Fruit fly (Drosophila melanogaster) whole organism, embryonic: ENCODE results near the gene CG45065.
A peak's percentile ranks its signal among the peaks of the same experiment; 100 is the strongest.

Source experiments
- BtbVII ChIP-seq: fragments of 200-800 bp; sonication (Bioruptor generic); optimal IDR thresholded peaks from 3 replicates; lab custom pipeline; 2017; ENCODE audit warnings: missing biosample characterization, mild to moderate bottlenecking, missing genetic modification characterization
- CG10209 ChIP-seq: fragments of 200-800 bp; sonication (Bioruptor generic); optimal IDR thresholded peaks from 3 replicates; lab custom pipeline; 2017; ENCODE audit warnings: missing biosample characterization, mild to moderate bottlenecking, missing genetic modification characterization, missing genetic modification reagents
- CG1024 ChIP-seq: fragments of 200-800 bp; sonication (Bioruptor generic); IDR thresholded peaks from 2 replicates; pipeline ENCODE4 v1.3.6; 2022; ENCODE audit warnings: missing biosample characterization, missing genetic modification characterization
- CG10979 ChIP-seq: fragments of 200-800 bp; sonication (Bioruptor generic); optimal IDR thresholded peaks from 2 replicates; lab custom pipeline; 2018; ENCODE audit warnings: missing biosample characterization, mild to moderate bottlenecking, missing genetic modification characterization, moderate library complexity
- CG11085 ChIP-seq: fragments of 200-800 bp; sonication (Bioruptor generic); IDR thresholded peaks from 2 replicates; pipeline ENCODE4 v1.3.6; 2022; ENCODE audit warnings: missing biosample characterization, missing genetic modification characterization
- CG11695 ChIP-seq: fragments of 200-800 bp; sonication (Bioruptor generic); IDR thresholded peaks from 3 replicates; pipeline ENCODE4 v1.3.6; 2022; ENCODE audit warnings: missing biosample characterization, missing genetic modification characterization
- CG12219 ChIP-seq: fragments of 200-800 bp; sonication (Bioruptor generic); optimal IDR thresholded peaks from 3 replicates; lab custom pipeline; 2018; ENCODE audit warnings: missing biosample characterization, mild to moderate bottlenecking, missing genetic modification characterization
- CG14050 ChIP-seq: fragments of 200-800 bp; sonication (Bioruptor generic); IDR thresholded peaks from 3 replicates; pipeline ENCODE4 v1.3.6; 2022; ENCODE audit warnings: missing biosample characterization, missing genetic modification characterization
- CG14965 ChIP-seq: fragments of 200-800 bp; sonication (Bioruptor generic); optimal IDR thresholded peaks from 2 replicates; lab custom pipeline; 2016; ENCODE audit warnings: missing biosample characterization, missing genetic modification characterization, borderline replicate concordance
- CG15073 ChIP-seq: fragments of 200-800 bp; sonication (Bioruptor generic); optimal IDR thresholded peaks from 2 replicates; lab custom pipeline; 2016; ENCODE audit warnings: missing biosample characterization, missing genetic modification characterization
- CG15269 ChIP-seq: fragments of 200-800 bp; sonication (Bioruptor generic); optimal IDR thresholded peaks from 2 replicates; lab custom pipeline; 2018; ENCODE audit warnings: missing biosample characterization, mild to moderate bottlenecking, missing genetic modification characterization, moderate library complexity
- CG17361 ChIP-seq: fragments of 200-800 bp; sonication (Bioruptor generic); IDR thresholded peaks from 3 replicates; pipeline ENCODE4 v1.3.6; 2022; ENCODE audit warnings: missing biosample characterization, missing genetic modification characterization
- CG18599 ChIP-seq: fragments of 200-800 bp; sonication (Bioruptor generic); optimal IDR thresholded peaks from 3 replicates; lab custom pipeline; 2017; ENCODE audit warnings: missing biosample characterization, missing genetic modification characterization, mild to moderate bottlenecking, moderate library complexity, missing genetic modification reagents
- CG18764 ChIP-seq: fragments of 200-800 bp; sonication (Bioruptor generic); optimal IDR thresholded peaks from 3 replicates; lab custom pipeline; 2016; ENCODE audit warnings: missing biosample characterization, missing genetic modification characterization
- CG4730 ChIP-seq: fragments of 200-800 bp; sonication (Bioruptor generic); IDR thresholded peaks from 2 replicates; pipeline ENCODE4 v1.3.6; 2022; ENCODE audit warnings: missing biosample characterization, missing genetic modification characterization
- CG5953 ChIP-seq: fragments of 200-800 bp; sonication (Bioruptor generic); IDR thresholded peaks from 2 replicates; pipeline ENCODE4 v1.3.6; 2022; ENCODE audit warnings: missing biosample characterization, missing genetic modification characterization
- CG6683 ChIP-seq: fragments of 200-800 bp; sonication (Bioruptor generic); optimal IDR thresholded peaks from 2 replicates; lab custom pipeline; 2017; ENCODE audit warnings: missing biosample characterization, mild to moderate bottlenecking, missing genetic modification characterization, missing genetic modification reagents
- CG9215 ChIP-seq: fragments of 200-800 bp; sonication (Bioruptor generic); IDR thresholded peaks from 2 replicates; pipeline ENCODE4 v1.3.6; 2022; ENCODE audit warnings: missing biosample characterization, missing genetic modification characterization
- CG9609 ChIP-seq: fragments of 200-800 bp; sonication (Bioruptor generic); optimal IDR thresholded peaks from 3 replicates; lab custom pipeline; 2016; ENCODE audit warnings: missing biosample characterization, missing genetic modification characterization
- Camta ChIP-seq: fragments of 200-800 bp; sonication (Bioruptor generic); optimal IDR thresholded peaks from 2 replicates; lab custom pipeline; 2016; ENCODE audit warnings: missing biosample characterization, missing genetic modification characterization
- Dad ChIP-seq: fragments of 200-800 bp; sonication (Bioruptor generic); optimal IDR thresholded peaks from 3 replicates; lab custom pipeline; 2016; ENCODE audit warnings: missing biosample characterization, missing genetic modification characterization
- Dll ChIP-seq: fragments of 200-800 bp; sonication (Bioruptor generic); IDR thresholded peaks from 4 replicates; pipeline ENCODE4 v1.3.6; 2022; ENCODE audit warnings: missing biosample characterization, missing genetic modification characterization; ENCODE audit not compliant: partially characterized antibody
- E2f1 ChIP-seq: fragments of 200-800 bp; sonication (Bioruptor generic); IDR thresholded peaks from 2 replicates; pipeline ENCODE4 v1.3.6; 2022; ENCODE audit warnings: missing biosample characterization, missing genetic modification characterization
- Ets97D ChIP-seq: fragments of 200-800 bp; sonication (Bioruptor generic); optimal IDR thresholded peaks from 3 replicates; lab custom pipeline; 2016; ENCODE audit warnings: missing biosample characterization, missing genetic modification characterization
- H2.0 ChIP-seq: fragments of 200-800 bp; sonication (Bioruptor generic); IDR thresholded peaks from 2 replicates; pipeline ENCODE4 v1.3.6; 2022; ENCODE audit warnings: missing biosample characterization, missing genetic modification characterization
- Hmr ChIP-seq: fragments of 200-800 bp; sonication (Bioruptor generic); optimal IDR thresholded peaks from 3 replicates; lab custom pipeline; 2017; ENCODE audit warnings: mild to moderate bottlenecking, missing biosample characterization, missing genetic modification reagents, missing genetic modification characterization
- aop ChIP-seq: fragments of 200-800 bp; sonication (Bioruptor generic); IDR thresholded peaks from 2 replicates; pipeline ENCODE4 v1.3.6; 2022; ENCODE audit warnings: missing biosample characterization, missing genetic modification characterization
- ash1 ChIP-seq: fragments of 200-800 bp; sonication (Bioruptor generic); optimal IDR thresholded peaks from 2 replicates; lab custom pipeline; 2018; ENCODE audit warnings: missing biosample characterization, mild to moderate bottlenecking, missing genetic modification characterization
- bcd ChIP-seq: fragments of 200-800 bp; sonication (Bioruptor generic); optimal IDR thresholded peaks from 2 replicates; lab custom pipeline; 2017; ENCODE audit warnings: missing biosample characterization, mild to moderate bottlenecking, missing genetic modification characterization
- caup ChIP-seq: fragments of 200-800 bp; sonication (Bioruptor generic); optimal IDR thresholded peaks from 3 replicates; lab custom pipeline; 2017; ENCODE audit warnings: missing biosample characterization, mild to moderate bottlenecking, missing genetic modification characterization, moderate library complexity; ENCODE audit not compliant: severe bottlenecking
- chm ChIP-seq: fragments of 200-800 bp; sonication (Bioruptor generic); IDR thresholded peaks from 2 replicates; pipeline ENCODE4 v1.3.6; 2022; ENCODE audit warnings: missing biosample characterization, missing genetic modification characterization
- crol ChIP-seq: fragments of 200-800 bp; sonication (Bioruptor generic); IDR thresholded peaks from 2 replicates; pipeline ENCODE4 v1.3.6; 2022; ENCODE audit warnings: missing biosample characterization, missing genetic modification characterization
- dan ChIP-seq: fragments of 200-800 bp; sonication (Bioruptor generic); IDR thresholded peaks from 2 replicates; pipeline ENCODE4 v1.3.6; 2022; ENCODE audit warnings: missing biosample characterization, missing genetic modification characterization
- dati ChIP-seq: fragments of 200-800 bp; sonication (Bioruptor generic); IDR thresholded peaks from 2 replicates; pipeline ENCODE4 v1.3.6; 2022; ENCODE audit warnings: missing biosample characterization, missing genetic modification characterization
- eyg ChIP-seq: fragments of 200-800 bp; sonication (Bioruptor generic); optimal IDR thresholded peaks from 3 replicates; lab custom pipeline; 2016; ENCODE audit warnings: missing biosample characterization, missing genetic modification characterization
- gem ChIP-seq: fragments of 200-800 bp; sonication (Bioruptor generic); optimal IDR thresholded peaks from 2 replicates; lab custom pipeline; 2019; ENCODE audit warnings: missing biosample characterization, mild to moderate bottlenecking, missing genetic modification characterization, moderate library complexity
- grn ChIP-seq: fragments of 200-800 bp; sonication (Bioruptor generic); optimal IDR thresholded peaks from 3 replicates; lab custom pipeline; 2017; ENCODE audit warnings: missing biosample characterization, missing genetic modification characterization
- jing ChIP-seq: fragments of 200-800 bp; sonication (Bioruptor generic); optimal IDR thresholded peaks from 2 replicates; lab custom pipeline; 2018; ENCODE audit warnings: missing biosample characterization, mild to moderate bottlenecking, missing genetic modification characterization
- knrl ChIP-seq: fragments of 200-800 bp; sonication (Bioruptor generic); IDR thresholded peaks from 3 replicates; pipeline ENCODE4 v1.3.6; 2022; ENCODE audit warnings: missing biosample characterization, missing genetic modification characterization; ENCODE audit not compliant: partially characterized antibody
- lilli ChIP-seq: fragments of 200-800 bp; sonication (Bioruptor generic); optimal IDR thresholded peaks from 3 replicates; lab custom pipeline; 2016; ENCODE audit warnings: missing biosample characterization, missing genetic modification characterization
- lmd ChIP-seq: fragments of 200-800 bp; sonication (Bioruptor generic); IDR thresholded peaks from 2 replicates; pipeline ENCODE4 v1.3.6; 2022; ENCODE audit warnings: missing biosample characterization, missing genetic modification characterization
- nau ChIP-seq: fragments of 200-800 bp; sonication (Bioruptor generic); optimal IDR thresholded peaks from 3 replicates; lab custom pipeline; 2017; ENCODE audit warnings: missing biosample characterization, mild to moderate bottlenecking, missing genetic modification characterization, missing genetic modification reagents
- nerfin-1 ChIP-seq: fragments of 200-800 bp; sonication (Bioruptor generic); optimal IDR thresholded peaks from 3 replicates; lab custom pipeline; 2019; ENCODE audit warnings: missing biosample characterization, mild to moderate bottlenecking, missing genetic modification characterization, moderate library complexity
- odd ChIP-seq: fragments of 200-800 bp; sonication (Bioruptor generic); optimal IDR thresholded peaks from 2 replicates; lab custom pipeline; 2017; ENCODE audit warnings: missing biosample characterization, mild to moderate bottlenecking, missing genetic modification characterization
- onecut ChIP-seq: fragments of 200-800 bp; sonication (Bioruptor generic); IDR thresholded peaks from 2 replicates; pipeline ENCODE4 v1.3.6; 2022; ENCODE audit warnings: missing biosample characterization, missing genetic modification characterization
- otp ChIP-seq: fragments of 200-800 bp; sonication (Bioruptor generic); IDR thresholded peaks from 3 replicates; pipeline ENCODE4, ENCODE4 v1.3.6; 2022; ENCODE audit warnings: missing biosample characterization, missing genetic modification characterization
- rib ChIP-seq: fragments of 200-800 bp; sonication (Bioruptor generic); IDR thresholded peaks from 2 replicates; pipeline ENCODE4 v1.3.6; 2022; ENCODE audit warnings: missing biosample characterization, missing genetic modification characterization
- sr ChIP-seq: fragments of 200-800 bp; sonication (Bioruptor generic); IDR thresholded peaks from 3 replicates; pipeline ENCODE4 v1.3.6; 2022; ENCODE audit warnings: missing biosample characterization, missing genetic modification characterization
- wdn ChIP-seq: fragments of 200-800 bp; sonication (Bioruptor generic); IDR thresholded peaks from 2 replicates; pipeline ENCODE4 v1.3.6; 2022; ENCODE audit warnings: missing biosample characterization, missing genetic modification characterization
- zen ChIP-seq: fragments of 200-800 bp; sonication (Bioruptor generic); optimal IDR thresholded peaks from 3 replicates; lab custom pipeline; 2018; ENCODE audit warnings: missing biosample characterization, mild to moderate bottlenecking, missing genetic modification characterization, moderate library complexity
- zen2 ChIP-seq: fragments of 200-800 bp; sonication (Bioruptor generic); IDR thresholded peaks from 3 replicates; pipeline ENCODE4 v1.3.6; 2022; ENCODE audit warnings: missing biosample characterization, missing genetic modification characterization; ENCODE audit not compliant: partially characterized antibody

CG45065 gene

dm6 chrX:14839047-14839446 lies 43.3 kb downstream of the CG45065 start, which contains the start of the genes CG32590 and Flo2 (continued):
- TF ChIP-seq ash1 (GFP tag; lab: Kevin White, UChicago) (no peak), onecut (0 out of 2 replicates have a peak, but pooled peaks have one; percentile 25), CG9215 (GFP tag; lab: Robert Waterston, UW) (peak; percentile 82), Ets97D (GFP tag; lab: Kevin White, UChicago) (peak; percentile 72), aop (GFP tag; lab: Robert Waterston, UW) (0 out of 2 replicates have a peak, but pooled peaks have one; percentile 9), zen2 (GFP tag; lab: Robert Waterston, UW) (peak; percentile 93), jing (GFP tag; lab: Kevin White, UChicago) (no peak), CG15269 (tag; lab: Kevin White, UChicago) (peak; percentile 74), lmd (peak; percentile 76), CG10209 (GFP tag; lab: Kevin White, UChicago) (peak; percentile 41), CG6683 (peak; percentile 25), CG18764 (GFP tag; lab: Kevin White, UChicago) (peak; percentile 56), grn (no peak), Dad (peak; percentile 43), zen (tag; lab: Kevin White, UChicago) (peak; percentile 73), chm (peak; percentile 42; the same call in 1 of the 2 replicates), CG14965 (GFP tag; lab: Kevin White, UChicago) (no peak), CG9609 (GFP tag; lab: Kevin White, UChicago) (peak; percentile 64), otp (peak; percentile 71; the same call in 1 of the 3 replicates), lilli (GFP tag; lab: Kevin White, UChicago) (peak; percentile 86), dan (GFP tag; lab: Robert Waterston, UW) (0 out of 2 replicates have a peak, but pooled peaks have one; percentile 24), dati (no peak), crol (GFP tag; lab: Robert Waterston, UW) (no peak), CG17361 (GFP tag; lab: Robert Waterston, UW) (peak; percentile 55; the same call in 2 of the 3 replicates), CG12219 (GFP tag; lab: Kevin White, UChicago) (no peak), E2f1 (GFP tag; lab: Robert Waterston, UW) (peak; percentile 76), CG15073 (no peak), CG5953 (peak; percentile 41; the same call in 1 of the 2 replicates), knrl (GFP tag; lab: Robert Waterston, UW) (peak; percentile 96), odd (no peak), CG4730 (GFP tag; lab: Robert Waterston, UW) (peak; percentile 67), CG14050 (0 out of 3 replicates have a peak, but pooled peaks have one; percentile 45), sr (GFP tag; lab: Robert Waterston, UW) (no peak), Dll (GFP tag; lab: Robert Waterston, UW) (peak; percentile 98), CG11085 (peak; percentile 71), wdn (GFP tag; lab: Robert Waterston, UW) (peak; percentile 76), caup (GFP tag; lab: Kevin White, UChicago) (peak; percentile 48), Camta (GFP tag; lab: Kevin White, UChicago) (peak; percentile 70), nau (no peak), CG10979 (tag; lab: Kevin White, UChicago) (peak; percentile 45), gem (tag; lab: Kevin White, UChicago) (peak; percentile 85), Hmr (peak; percentile 77), CG11695 (peak; percentile 64; the same call in 2 of the 3 replicates), H2.0 (peak; percentile 80), bcd (GFP tag; lab: Kevin White, UChicago) (peak; percentile 34), BtbVII (GFP tag; lab: Kevin White, UChicago) (no peak), CG18599 (GFP tag; lab: Kevin White, UChicago) (peak; percentile 74), rib (peak; percentile 76), CG1024 (peak; percentile 57), eyg (GFP tag; lab: Kevin White, UChicago) (no peak), nerfin-1 (peak; percentile 12)
